Fruit fly (Drosophila melanogaster): Measurements from ENCODE around the gene CG14658.

dm6 chr3R:4855711-4856110, 25.4 kb upstream of the CG14658 start:
- TF ChIP-seq Sin3A (optimal IDR thresholded peaks at IDR 0.05) (no peak), psq (optimal IDR thresholded peaks at IDR 0.05) (no peak), h (optimal IDR thresholded peaks at IDR 0.05) (no peak), insv (optimal IDR thresholded peaks at IDR 0.05) (no peak), Myc (optimal IDR thresholded peaks at IDR 0.05) (no peak)

Measured in Kc167 (cell line).